Fruit fly (Drosophila melanogaster) whole organism, pupa: ENCODE results near the gene Hsc20.

ENCODE experiments used
- CG10348 ChIP-seq: fragments of 200-800 bp; sonication (Bioruptor generic); IDR thresholded peaks from 2 replicates; pipeline ENCODE4 v1.3.6; 2022; ENCODE audit warnings: missing biosample characterization, missing genetic modification characterization
- CG12605 ChIP-seq: fragments of 200-800 bp; sonication (Bioruptor generic); IDR thresholded peaks from 2 replicates; pipeline ENCODE4 v1.3.6; 2022; ENCODE audit warnings: missing biosample characterization, missing genetic modification characterization
- CG13204 ChIP-seq: fragments of 200-800 bp; sonication (Bioruptor generic); optimal IDR thresholded peaks from 2 replicates; lab custom pipeline; 2018; ENCODE audit warnings: missing biosample characterization, mild to moderate bottlenecking, missing genetic modification characterization, moderate library complexity
- CG14655 ChIP-seq: fragments of 200-800 bp; sonication (Bioruptor generic); optimal IDR thresholded peaks from 3 replicates; lab custom pipeline; 2017; ENCODE audit warnings: mild to moderate bottlenecking, missing biosample characterization, missing genetic modification reagents, missing genetic modification characterization
- CG15710 ChIP-seq: fragments of 200-800 bp; sonication (Bioruptor generic); optimal IDR thresholded peaks from 2 replicates; lab custom pipeline; 2018; ENCODE audit warnings: missing biosample characterization, mild to moderate bottlenecking, missing genetic modification characterization, moderate library complexity
- CG17806 ChIP-seq: fragments of 200-800 bp; sonication (Bioruptor generic); optimal IDR thresholded peaks from 2 replicates; lab custom pipeline; 2018; ENCODE audit warnings: missing biosample characterization, mild to moderate bottlenecking, missing genetic modification characterization, moderate library complexity
- CG32121 ChIP-seq: fragments of 200-800 bp; sonication (Bioruptor generic); IDR thresholded peaks from 2 replicates; pipeline ENCODE4 v1.3.6; 2022; ENCODE audit warnings: missing biosample characterization, missing genetic modification characterization
- CG34367 ChIP-seq: fragments of 200-800 bp; sonication (Bioruptor generic); optimal IDR thresholded peaks from 2 replicates; lab custom pipeline; 2018; ENCODE audit warnings: missing biosample characterization, mild to moderate bottlenecking, missing genetic modification characterization
- CG4496 ChIP-seq: fragments of 200-800 bp; sonication (Bioruptor generic); IDR thresholded peaks from 3 replicates; pipeline ENCODE4 v1.3.6; 2022; ENCODE audit warnings: missing biosample characterization, missing genetic modification characterization
- CG8159 ChIP-seq: fragments of 200-800 bp; sonication (Bioruptor generic); optimal IDR thresholded peaks from 3 replicates; lab custom pipeline; 2018; ENCODE audit warnings: missing biosample characterization, mild to moderate bottlenecking, missing genetic modification characterization, moderate library complexity
- CG8301 ChIP-seq: fragments of 200-800 bp; sonication (Bioruptor generic); optimal IDR thresholded peaks from 2 replicates; lab custom pipeline; 2018; ENCODE audit warnings: missing biosample characterization, mild to moderate bottlenecking, missing genetic modification characterization
- CG9948 ChIP-seq: fragments of 200-800 bp; sonication (Bioruptor generic); optimal IDR thresholded peaks from 2 replicates; lab custom pipeline; 2018; ENCODE audit warnings: missing biosample characterization, mild to moderate bottlenecking, missing genetic modification characterization, moderate library complexity
- D1 ChIP-seq: fragments of 200-800 bp; sonication (Bioruptor generic); optimal IDR thresholded peaks from 2 replicates; lab custom pipeline; 2018; ENCODE audit warnings: missing biosample characterization, mild to moderate bottlenecking, missing genetic modification characterization, moderate library complexity
- EcR ChIP-seq: fragments of 200-800 bp; sonication (Bioruptor generic); optimal IDR thresholded peaks from 3 replicates; lab custom pipeline; 2019; ENCODE audit warnings: missing biosample characterization, missing genetic modification characterization, mild to moderate bottlenecking, moderate library complexity, missing genetic modification reagents
- Ets98B ChIP-seq: fragments of 200-800 bp; sonication (Bioruptor generic); IDR thresholded peaks from 2 replicates; pipeline ENCODE4 v1.3.6; 2022; ENCODE audit warnings: missing biosample characterization, missing genetic modification characterization
- Pif1A ChIP-seq: fragments of 200-800 bp; sonication (Bioruptor generic); optimal IDR thresholded peaks from 3 replicates; lab custom pipeline; 2016; ENCODE audit warnings: missing biosample characterization, missing genetic modification characterization
- Pif1B ChIP-seq: fragments of 200-800 bp; sonication (Bioruptor generic); optimal IDR thresholded peaks from 3 replicates; lab custom pipeline; 2016; ENCODE audit warnings: missing biosample characterization, missing genetic modification characterization
- Snoo ChIP-seq: fragments of 200-800 bp; sonication (Bioruptor generic); optimal IDR thresholded peaks from 3 replicates; lab custom pipeline; 2017; ENCODE audit warnings: missing biosample characterization, mild to moderate bottlenecking, missing genetic modification characterization, inconsistent platforms
- fd96Ca ChIP-seq: fragments of 200-800 bp; sonication (Bioruptor generic); IDR thresholded peaks from 3 replicates; pipeline ENCODE4 v1.3.6; 2022; ENCODE audit warnings: missing biosample characterization, missing genetic modification characterization
- gl ChIP-seq: fragments of 200-800 bp; sonication (Bioruptor generic); optimal IDR thresholded peaks from 2 replicates; lab custom pipeline; 2018; ENCODE audit warnings: missing biosample characterization, mild to moderate bottlenecking, missing genetic modification characterization
- rn ChIP-seq: fragments of 200-800 bp; sonication (Bioruptor generic); IDR thresholded peaks from 2 replicates; pipeline ENCODE4 v1.3.6; 2022; ENCODE audit warnings: missing biosample characterization, missing genetic modification characterization

Gene Hsc20

dm6 chr3L:16232924-16233323 lies at the start of gene Hsc20:
Gene Hsc20, plus strand, starts transcription at chr3L:16233127.
- TF ChIP-seq CG17806 (no peak), gl (tag; lab: Kevin White, UChicago) (no peak), CG9948 (tag; lab: Kevin White, UChicago) (no peak), EcR (GFP tag; lab: Kevin White, UChicago) (no peak), fd96Ca (GFP tag; lab: Robert Waterston, UW) (no peak), D1 (tag; lab: Kevin White, UChicago) (no peak), CG15710 (tag; lab: Kevin White, UChicago) (no peak), CG32121 (GFP tag; lab: Robert Waterston, UW) (no peak), CG34367 (no peak), Pif1A (GFP tag; lab: Kevin White, UChicago) (no peak), Snoo (tag; lab: Kevin White, UChicago) (no peak), CG12605 (no peak), Ets98B (GFP tag; lab: Robert Waterston, UW) (no peak), CG8301 (tag; lab: Kevin White, UChicago) (no peak), CG13204 (GFP tag; lab: Kevin White, UChicago) (no peak), CG14655 (no peak), CG8159 (tag; lab: Kevin White, UChicago) (no peak), CG10348 (GFP tag; lab: Robert Waterston, UW) (no peak), rn (no peak), CG4496 (no peak)

- TF ChIP-seq Snoo (tag; lab: Kevin White, UChicago) (peak; percentile 10), CG15710 (tag; lab: Kevin White, UChicago) (no peak), CG13204 (GFP tag; lab: Kevin White, UChicago) (peak; percentile 15)
These were observed 49.4 kb upstream of the Hsc20 start for dm6 chr3L:16183493-16183892.

- TF ChIP-seq CG8301 (tag; lab: Kevin White, UChicago): no peak
- TF ChIP-seq Ets98B (GFP tag; lab: Robert Waterston, UW): no peak
- TF ChIP-seq gl (tag; lab: Kevin White, UChicago): no peak
- TF ChIP-seq CG17806: peak; percentile 57
- no peak for TF ChIP-seq CG34367
- TF ChIP-seq CG10348 (GFP tag; lab: Robert Waterston, UW): no peak
- TF ChIP-seq Pif1A (GFP tag; lab: Kevin White, UChicago): no peak
- TF ChIP-seq CG9948 (tag; lab: Kevin White, UChicago): peak; percentile 51
- peak; percentile 54 for TF ChIP-seq Snoo (tag; lab: Kevin White, UChicago)
- no peak for TF ChIP-seq CG4496
- peak; percentile 90 for TF ChIP-seq CG13204 (GFP tag; lab: Kevin White, UChicago)
- TF ChIP-seq CG32121 (GFP tag; lab: Robert Waterston, UW): no peak
- peak; percentile 44 for TF ChIP-seq CG15710 (tag; lab: Kevin White, UChicago)
- TF ChIP-seq CG12605: no peak
- TF ChIP-seq D1 (tag; lab: Kevin White, UChicago): no peak
- TF ChIP-seq rn: no peak
- no peak for TF ChIP-seq Pif1B (GFP tag; lab: Kevin White, UChicago)
- peak; percentile 64 for TF ChIP-seq CG8159 (tag; lab: Kevin White, UChicago)
- peak; percentile 26 for TF ChIP-seq EcR (GFP tag; lab: Kevin White, UChicago)
- TF ChIP-seq fd96Ca (GFP tag; lab: Robert Waterston, UW): no peak
- TF ChIP-seq CG14655: peak; percentile 44
These were observed 43.6 kb upstream of the Hsc20 start for dm6 chr3L:16189058-16189924.

dm6 chr3L:16189925-16190231 lies 43.0 kb upstream of the Hsc20 start:
- no peak for TF ChIP-seq CG4496
- TF ChIP-seq CG8301 (tag; lab: Kevin White, UChicago): no peak
- no peak for TF ChIP-seq CG15710 (tag; lab: Kevin White, UChicago)
- peak; percentile 33 for TF ChIP-seq EcR (GFP tag; lab: Kevin White, UChicago)
- peak; percentile 81 for TF ChIP-seq CG13204 (GFP tag; lab: Kevin White, UChicago)
- peak; percentile 31 for TF ChIP-seq Snoo (tag; lab: Kevin White, UChicago)
- TF ChIP-seq CG14655: no peak
- TF ChIP-seq fd96Ca (GFP tag; lab: Robert Waterston, UW): 0 out of 3 replicates have a peak, but pooled peaks have one; percentile 15

- TF ChIP-seq EcR (GFP tag; lab: Kevin White, UChicago) (peak; percentile 38), CG34367 (no peak), Snoo (tag; lab: Kevin White, UChicago) (peak; percentile 39), CG4496 (0 out of 3 replicates have a peak, but pooled peaks have one; percentile 30), rn (0 out of 2 replicates have a peak, but pooled peaks have one; percentile 13), Pif1A (GFP tag; lab: Kevin White, UChicago) (peak; percentile 29), CG17806 (no peak), CG32121 (GFP tag; lab: Robert Waterston, UW) (0 out of 2 replicates have a peak, but pooled peaks have one; percentile 37), CG14655 (no peak), CG9948 (tag; lab: Kevin White, UChicago) (no peak), CG13204 (GFP tag; lab: Kevin White, UChicago) (peak; percentile 86), gl (tag; lab: Kevin White, UChicago) (peak; percentile 48), Pif1B (GFP tag; lab: Kevin White, UChicago) (peak; percentile 39), fd96Ca (GFP tag; lab: Robert Waterston, UW) (peak; percentile 60; the same call in 1 of the 3 replicates)
These were observed 42.0 kb upstream of the Hsc20 start for dm6 chr3L:16190885-16191284.
